Worm (Caenorhabditis elegans) whole organism, L2 larva: ENCODE measurements around the gene fbxa-9.

Experiments
- C34F6.9 ChIP-seq: fragments of 150-350 bp; optimal IDR thresholded peaks from 2 replicates; lab custom pipeline; 2014; ENCODE audit warnings: missing biosample characterization, missing genetic modification characterization
- F13H6.1 ChIP-seq: sonication (generic microtip); optimal IDR thresholded peaks from 2 replicates; lab custom pipeline; 2016; ENCODE audit warnings: missing genetic modification characterization, missing compliant biosample characterization
- R02D3.7 ChIP-seq: fragments of 150-350 bp; optimal IDR thresholded peaks from 2 replicates; lab custom pipeline; 2014; ENCODE audit warnings: missing biosample characterization, missing genetic modification characterization
- Y55F3AM.14 ChIP-seq: fragments of 200-800 bp; sonication (Bioruptor generic); optimal IDR thresholded peaks from 2 replicates; lab custom pipeline; 2018; ENCODE audit warnings: mild to moderate bottlenecking, missing genetic modification characterization, missing compliant biosample characterization
- ZK546.5 ChIP-seq: sonication (generic microtip); optimal IDR thresholded peaks from 2 replicates; lab custom pipeline; 2017; ENCODE audit warnings: missing biosample characterization, missing genetic modification characterization
- alr-1 ChIP-seq: fragments of 150-350 bp; optimal IDR thresholded peaks from 2 replicates; lab custom pipeline; 2014; ENCODE audit warnings: missing biosample characterization, missing genetic modification characterization
- aly-2 ChIP-seq: fragments of 150-350 bp; optimal IDR thresholded peaks from 2 replicates; lab custom pipeline; 2014; ENCODE audit warnings: missing biosample characterization, missing genetic modification characterization
- ama-1 ChIP-seq: fragments of 150-350 bp; optimal IDR thresholded peaks from 2 replicates; lab custom pipeline; 2018; ENCODE audit warnings: inconsistent platforms
- blmp-1 ChIP-seq: sonication (generic microtip); optimal IDR thresholded peaks from 2 replicates; lab custom pipeline; 2017; ENCODE audit warnings: missing genetic modification characterization, mild to moderate bottlenecking, missing compliant biosample characterization, antibody characterized with exemption, moderate library complexity; ENCODE audit not compliant: insufficient read depth
- ceh-16 ChIP-seq: fragments of 150-350 bp; optimal IDR thresholded peaks from 2 replicates; lab custom pipeline; 2014; ENCODE audit warnings: missing biosample characterization, missing genetic modification characterization
- ceh-82 ChIP-seq: fragments of 150-350 bp; optimal IDR thresholded peaks from 2 replicates; lab custom pipeline; 2014; ENCODE audit warnings: missing biosample characterization, missing genetic modification characterization
- crh-2 ChIP-seq: sonication (generic microtip); optimal IDR thresholded peaks from 2 replicates; lab custom pipeline; 2017; ENCODE audit warnings: missing biosample characterization, missing genetic modification characterization
- egl-27 ChIP-seq: sonication (generic microtip); optimal IDR thresholded peaks from 3 replicates; lab custom pipeline; 2017; ENCODE audit warnings: missing biosample characterization, missing genetic modification reagents, missing genetic modification characterization
- elt-1 ChIP-seq: fragments of 150-350 bp; optimal IDR thresholded peaks from 2 replicates; lab custom pipeline; 2014; ENCODE audit warnings: missing biosample characterization, missing genetic modification characterization
- elt-3 ChIP-seq: sonication (generic microtip); optimal IDR thresholded peaks from 2 replicates; lab custom pipeline; 2017; ENCODE audit warnings: missing biosample characterization, missing genetic modification characterization
- fos-1 ChIP-seq: fragments of 150-350 bp; optimal IDR thresholded peaks from 2 replicates; lab custom pipeline; 2014; ENCODE audit warnings: missing biosample characterization, missing genetic modification characterization
- gmeb-1 ChIP-seq: fragments of 150-350 bp; optimal IDR thresholded peaks from 2 replicates; lab custom pipeline; 2014; ENCODE audit warnings: missing biosample characterization, missing genetic modification characterization
- lin-11 ChIP-seq: fragments of 150-350 bp; sonication (generic microtip); optimal IDR thresholded peaks from 2 replicates; lab custom pipeline; 2014; ENCODE audit warnings: missing biosample characterization, missing genetic modification characterization, inconsistent platforms, mixed read lengths
- lin-13 ChIP-seq: fragments of 150-350 bp; optimal IDR thresholded peaks from 2 replicates; lab custom pipeline; 2014; ENCODE audit warnings: missing biosample characterization, missing genetic modification reagents, missing genetic modification characterization
- lsy-2 ChIP-seq, 2 experiments: fragments of 150-350 bp in 1 of 2; sonication (generic microtip) in 1 of 2; optimal IDR thresholded peaks; 2 replicates each; lab custom pipeline; 2014 to 2017; ENCODE audit warnings: missing biosample characterization in 2 of 2, missing genetic modification characterization in 2 of 2
- mab-5 ChIP-seq: fragments of 150-350 bp; optimal IDR thresholded peaks from 2 replicates; lab custom pipeline; 2014; ENCODE audit warnings: missing biosample characterization, missing genetic modification characterization
- mbf-1 ChIP-seq: sonication (generic microtip); optimal IDR thresholded peaks from 2 replicates; lab custom pipeline; 2017; ENCODE audit warnings: missing biosample characterization, missing genetic modification characterization
- mdl-1 ChIP-seq, 2 experiments: fragments of 150-350 bp in 1 of 2; sonication (generic microtip) in 1 of 2; optimal IDR thresholded peaks; 2 replicates each; lab custom pipeline; 2017; ENCODE audit warnings: missing biosample characterization in 2 of 2, missing genetic modification characterization in 2 of 2
- nhr-10 ChIP-seq: sonication (generic microtip); optimal IDR thresholded peaks from 2 replicates; lab custom pipeline; 2017; ENCODE audit warnings: missing biosample characterization, missing genetic modification characterization
- nhr-11 ChIP-seq: fragments of 150-350 bp; optimal IDR thresholded peaks from 2 replicates; lab custom pipeline; 2014; ENCODE audit warnings: missing biosample characterization, missing genetic modification characterization
- nhr-12 ChIP-seq: fragments of 150-350 bp; optimal IDR thresholded peaks from 2 replicates; lab custom pipeline; 2014; ENCODE audit warnings: missing biosample characterization, missing genetic modification characterization
- nhr-129 ChIP-seq: fragments of 150-350 bp; optimal IDR thresholded peaks from 2 replicates; lab custom pipeline; 2014; ENCODE audit warnings: missing biosample characterization, missing genetic modification characterization
- nhr-21 ChIP-seq: fragments of 150-350 bp; optimal IDR thresholded peaks from 2 replicates; lab custom pipeline; 2014; ENCODE audit warnings: missing biosample characterization, missing genetic modification characterization
- nhr-23 ChIP-seq: fragments of 150-350 bp; optimal IDR thresholded peaks from 2 replicates; lab custom pipeline; 2014; ENCODE audit warnings: missing biosample characterization, missing genetic modification reagents, missing genetic modification characterization
- nhr-237 ChIP-seq: fragments of 150-350 bp; optimal IDR thresholded peaks from 2 replicates; lab custom pipeline; 2014; ENCODE audit warnings: missing biosample characterization, missing genetic modification characterization
- nhr-77 ChIP-seq: fragments of 150-350 bp; optimal IDR thresholded peaks from 2 replicates; lab custom pipeline; 2014; ENCODE audit warnings: missing biosample characterization, missing genetic modification characterization
- peb-1 ChIP-seq: fragments of 150-350 bp; optimal IDR thresholded peaks from 2 replicates; lab custom pipeline; 2014; ENCODE audit warnings: missing biosample characterization, missing genetic modification characterization
- sem-4 ChIP-seq: fragments of 150-350 bp; optimal IDR thresholded peaks from 2 replicates; lab custom pipeline; 2014; ENCODE audit warnings: missing biosample characterization, missing genetic modification reagents, missing genetic modification characterization
- skn-1 ChIP-seq: sonication (generic microtip); optimal IDR thresholded peaks from 2 replicates; lab custom pipeline; 2017; ENCODE audit warnings: missing biosample characterization, missing genetic modification characterization
- sma-9 ChIP-seq, 2 experiments: fragments of 150-350 bp in 1 of 2; sonication (generic microtip) in 1 of 2; optimal IDR thresholded peaks; 2 replicates each; lab custom pipeline; 2014 to 2016; ENCODE audit warnings: missing genetic modification characterization in 2 of 2, mild to moderate bottlenecking in 1 of 2, missing biosample characterization in 1 of 2, missing compliant biosample characterization in 1 of 2, missing genetic modification reagents in 1 of 2, moderate library complexity in 1 of 2
- snpc-4 ChIP-seq: fragments of 150-350 bp; optimal IDR thresholded peaks from 2 replicates; lab custom pipeline; 2014; ENCODE audit warnings: missing biosample characterization, missing genetic modification characterization
- unc-39 ChIP-seq: fragments of 150-350 bp; optimal IDR thresholded peaks from 2 replicates; lab custom pipeline; 2014; ENCODE audit warnings: missing biosample characterization, missing genetic modification characterization
- unc-55 ChIP-seq: fragments of 150-350 bp; sonication (generic microtip); optimal IDR thresholded peaks from 3 replicates; lab custom pipeline; 2014; ENCODE audit warnings: missing biosample characterization, missing genetic modification reagents, missing genetic modification characterization
- zag-1 ChIP-seq: fragments of 150-350 bp; optimal IDR thresholded peaks from 2 replicates; lab custom pipeline; 2014; ENCODE audit warnings: missing biosample characterization, missing genetic modification characterization
- ztf-1 ChIP-seq: fragments of 200-800 bp; sonication (Bioruptor generic); conservative IDR thresholded peaks from 2 replicates; pipeline ENCODE4 v1.3.6; 2022; ENCODE audit warnings: missing genetic modification characterization, missing compliant biosample characterization
- ztf-11 ChIP-seq: sonication (generic microtip); optimal IDR thresholded peaks from 2 replicates; lab custom pipeline; 2017; ENCODE audit warnings: missing biosample characterization, missing genetic modification characterization

Gene fbxa-9

ce11 chrIII:2308026-2308425 lies 41.6 kb downstream of the fbxa-9 start, which contains the start of the genes fbxa-1 and Y54F10BM.20:
fbxa-1 (minus strand) TSS chrIII:2308126.
Y54F10BM.20 (plus strand) TSS chrIII:2308256.
- TF ChIP-seq elt-3, result no peak
- no peak for TF ChIP-seq unc-55
- TF ChIP-seq nhr-12 (tag; lab: Kevin White, UChicago), result no peak

DNA sequence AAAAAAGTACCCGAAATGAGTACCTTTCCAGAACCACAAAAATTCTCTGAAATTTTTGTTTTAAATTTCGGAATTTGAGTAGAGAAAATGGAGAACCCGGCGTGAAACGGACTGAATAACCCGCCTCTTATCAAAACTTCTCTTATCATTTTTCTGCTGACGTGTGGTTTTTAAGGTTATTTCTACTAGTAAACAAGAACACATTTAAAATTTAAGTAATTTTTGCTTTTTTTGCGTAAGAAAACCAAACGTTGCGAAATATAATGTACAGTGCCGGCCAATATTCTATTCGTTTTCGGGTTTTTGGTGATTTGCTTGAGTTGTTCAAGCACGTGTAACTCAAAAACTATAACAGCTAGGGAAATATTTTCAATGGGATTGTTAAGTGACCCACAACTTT lies 44.5 kb downstream of the fbxa-9 start:
- TF ChIP-seq sem-4 (tag; lab: Kevin White, UChicago), result no peak

ce11 chrIII:2313985-2314494 lies 47.6 kb downstream of the fbxa-9 start, which contains the start of the genes fbxa-66 and iffb-1:
fbxa-66 (minus strand) TSS chrIII:2314035.
iffb-1 (plus strand) TSS chrIII:2314436.
- TF ChIP-seq nhr-77 (no peak), nhr-12 (tag; lab: Kevin White, UChicago) (no peak), elt-1 (no peak), C34F6.9 (tag; lab: Kevin White, UChicago) (peak; percentile 25), unc-39 (tag; lab: Kevin White, UChicago) (no peak), skn-1 (tag; lab: Kevin White, UChicago) (no peak), fos-1 (tag; lab: Kevin White, UChicago) (no peak), R02D3.7 (no peak), blmp-1 (tag; lab: Kevin White, UChicago) (no peak), peb-1 (no peak), mab-5 (no peak), ztf-1 (no peak), lin-13 (GFP tag; lab: Kevin White, UChicago) (peak; percentile 5), nhr-11 (tag; lab: Kevin White, UChicago) (no peak), ama-1 (no peak), gmeb-1 (tag; lab: Kevin White, UChicago) (peak; percentile 23), mbf-1 (tag; lab: Kevin White, UChicago) (no peak), ceh-16 (no peak), snpc-4 (tag; lab: Kevin White, UChicago) (no peak), F13H6.1 (no peak), ztf-11 (tag; lab: Kevin White, UChicago) (no peak), crh-2 (tag; lab: Kevin White, UChicago) (no peak), lsy-2 (tag; optimal IDR thresholded peaks at IDR 0.05; lab: Kevin White, UChicago) (peak; percentile 18 to 46), aly-2 (tag; lab: Kevin White, UChicago) (no peak), ceh-82 (tag; lab: Kevin White, UChicago) (no peak), alr-1 (tag; lab: Kevin White, UChicago) (no peak), nhr-21 (tag; lab: Kevin White, UChicago) (no peak), sma-9 (GFP tag; optimal IDR thresholded peaks at IDR 0.05; lab: Kevin White, UChicago) (no peak), sma-9 (tag; optimal IDR thresholded peaks at IDR 0.05; lab: Kevin White, UChicago) (no peak), unc-55 (peak; percentile 47), nhr-10 (no peak), ZK546.5 (tag; lab: Kevin White, UChicago) (no peak)
- TF ChIP-seq, all 48 proteins: peak for 5

ce11 chrIII:2314678-2315077 lies 48.2 kb downstream of the fbxa-9 start:
- TF ChIP-seq gmeb-1 (tag; lab: Kevin White, UChicago) (no peak), nhr-23 (tag; lab: Kevin White, UChicago) (no peak), aly-2 (tag; lab: Kevin White, UChicago) (no peak)
- TF ChIP-seq, all 48 proteins: peak for 0

DNA sequence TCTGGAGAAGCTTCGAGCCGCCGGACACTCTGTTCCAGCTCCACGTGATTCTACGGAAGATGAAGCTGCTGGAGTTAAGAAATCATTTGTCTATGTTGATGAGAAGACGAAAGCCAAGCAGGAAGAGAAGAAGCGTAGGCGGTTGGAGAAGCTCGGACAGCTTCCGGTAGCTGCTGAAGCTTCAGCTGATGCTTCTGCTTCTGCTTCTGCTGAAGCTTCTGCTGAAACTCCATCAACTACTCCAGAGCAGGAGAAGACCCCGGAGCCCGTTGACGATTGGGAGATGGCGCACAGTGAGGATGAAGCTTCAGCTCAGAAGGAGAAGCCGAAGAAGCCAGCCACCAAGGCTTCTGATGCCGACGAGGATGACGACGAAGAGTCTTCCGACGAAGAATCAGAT lies 50.0 kb downstream of the fbxa-9 start:
- TF ChIP-seq ZK546.5 (tag; lab: Kevin White, UChicago) (no peak), ceh-82 (tag; lab: Kevin White, UChicago) (no peak), mdl-1 (tag; optimal IDR thresholded peaks at IDR 0.05; lab: Kevin White, UChicago) (no peak), lin-13 (GFP tag; lab: Kevin White, UChicago) (no peak), sem-4 (tag; lab: Kevin White, UChicago) (no peak), lin-11 (tag; lab: Kevin White, UChicago) (no peak), mab-5 (no peak), zag-1 (no peak), peb-1 (no peak), elt-3 (no peak), Y55F3AM.14 (GFP tag; lab: Kevin White, UChicago) (no peak), nhr-21 (tag; lab: Kevin White, UChicago) (no peak), nhr-77 (no peak), egl-27 (tag; lab: Kevin White, UChicago) (no peak), nhr-10 (no peak), nhr-129 (no peak), nhr-237 (no peak)
